Fruit fly (Drosophila melanogaster) whole organism, embryonic: ENCODE results near the gene SPH93.

Source experiments
- Abd-B ChIP-seq: fragments of 200-800 bp; sonication (Bioruptor generic); optimal IDR thresholded peaks from 2 replicates; lab custom pipeline; 2018; ENCODE audit warnings: missing biosample characterization, mild to moderate bottlenecking, missing genetic modification characterization, moderate library complexity
- Adf1 ChIP-seq: fragments of 200-800 bp; sonication (Bioruptor generic); IDR thresholded peaks from 2 replicates; pipeline ENCODE4 v1.3.6; 2022; ENCODE audit warnings: missing biosample characterization, missing genetic modification characterization
- Asciz ChIP-seq: fragments of 200-800 bp; sonication (Bioruptor generic); optimal IDR thresholded peaks from 2 replicates; lab custom pipeline; 2017; ENCODE audit warnings: missing biosample characterization, mild to moderate bottlenecking, missing genetic modification characterization, missing genetic modification reagents
- Bteb2 ChIP-seq: fragments of 200-800 bp; sonication (Bioruptor generic); optimal IDR thresholded peaks from 2 replicates; lab custom pipeline; 2016; ENCODE audit warnings: missing biosample characterization, missing genetic modification characterization
- CG10209 ChIP-seq: fragments of 200-800 bp; sonication (Bioruptor generic); optimal IDR thresholded peaks from 3 replicates; lab custom pipeline; 2017; ENCODE audit warnings: missing biosample characterization, mild to moderate bottlenecking, missing genetic modification characterization, missing genetic modification reagents
- CG16813 ChIP-seq: fragments of 200-800 bp; sonication (Bioruptor generic); IDR thresholded peaks from 3 replicates; pipeline ENCODE4 v1.3.6; 2022; ENCODE audit warnings: missing biosample characterization, missing genetic modification characterization; ENCODE audit not compliant: partially characterized antibody
- CG17612 ChIP-seq: fragments of 200-800 bp; sonication (Bioruptor generic); IDR thresholded peaks from 2 replicates; pipeline ENCODE4 v1.3.6; 2022; ENCODE audit warnings: missing biosample characterization, missing genetic modification characterization
- CG2199 ChIP-seq: fragments of 200-800 bp; sonication (Bioruptor generic); IDR thresholded peaks from 3 replicates; pipeline ENCODE4 v1.3.6; 2022; ENCODE audit warnings: missing biosample characterization, missing genetic modification characterization
- CG2889 ChIP-seq: fragments of 200-800 bp; sonication (Bioruptor generic); IDR thresholded peaks from 3 replicates; pipeline ENCODE4 v1.3.6; 2022; ENCODE audit warnings: missing biosample characterization, missing genetic modification characterization
- CG31365 ChIP-seq: fragments of 200-800 bp; sonication (Bioruptor generic); optimal IDR thresholded peaks from 2 replicates; lab custom pipeline; 2018; ENCODE audit warnings: missing biosample characterization, mild to moderate bottlenecking, missing genetic modification characterization
- CG33213 ChIP-seq: fragments of 200-800 bp; sonication (Bioruptor generic); optimal IDR thresholded peaks from 3 replicates; lab custom pipeline; 2016; ENCODE audit warnings: missing biosample characterization, missing genetic modification characterization
- CG3838 ChIP-seq: fragments of 200-800 bp; sonication (Bioruptor generic); optimal IDR thresholded peaks from 3 replicates; lab custom pipeline; 2016; ENCODE audit warnings: missing biosample characterization, missing genetic modification characterization
- CG4404 ChIP-seq: fragments of 200-800 bp; sonication (Bioruptor generic); IDR thresholded peaks from 2 replicates; pipeline ENCODE4 v1.3.6; 2022; ENCODE audit warnings: missing biosample characterization, missing genetic modification characterization
- CG5180 ChIP-seq: fragments of 200-800 bp; sonication (Bioruptor generic); optimal IDR thresholded peaks from 3 replicates; lab custom pipeline; 2017; ENCODE audit warnings: missing biosample characterization, missing genetic modification characterization, mild to moderate bottlenecking, moderate library complexity, missing genetic modification reagents
- CG6683 ChIP-seq: fragments of 200-800 bp; sonication (Bioruptor generic); optimal IDR thresholded peaks from 2 replicates; lab custom pipeline; 2017; ENCODE audit warnings: missing biosample characterization, mild to moderate bottlenecking, missing genetic modification characterization, missing genetic modification reagents
- CG6791 ChIP-seq: fragments of 200-800 bp; sonication (Bioruptor generic); IDR thresholded peaks from 3 replicates; pipeline ENCODE4 v1.3.6; 2022; ENCODE audit warnings: missing biosample characterization, missing genetic modification characterization; ENCODE audit not compliant: partially characterized antibody
- CG7556 ChIP-seq: fragments of 200-800 bp; sonication (Bioruptor generic); optimal IDR thresholded peaks from 2 replicates; lab custom pipeline; 2017; ENCODE audit warnings: missing biosample characterization, mild to moderate bottlenecking, missing genetic modification characterization
- CG8359 ChIP-seq: fragments of 200-800 bp; sonication (Bioruptor generic); optimal IDR thresholded peaks from 2 replicates; lab custom pipeline; 2017; ENCODE audit warnings: missing biosample characterization, mild to moderate bottlenecking, missing genetic modification characterization, borderline replicate concordance
- CG8944 ChIP-seq: fragments of 200-800 bp; sonication (Bioruptor generic); optimal IDR thresholded peaks from 3 replicates; lab custom pipeline; 2016; ENCODE audit warnings: missing biosample characterization, missing genetic modification characterization
- D19A ChIP-seq: fragments of 200-800 bp; optimal IDR thresholded peaks from 3 replicates; lab custom pipeline; 2019; ENCODE audit warnings: missing biosample characterization, mild to moderate bottlenecking, missing genetic modification characterization, moderate library complexity
- Hand ChIP-seq: fragments of 200-800 bp; sonication (Bioruptor generic); optimal IDR thresholded peaks from 2 replicates; lab custom pipeline; 2017; ENCODE audit warnings: mild to moderate bottlenecking, missing biosample characterization, missing genetic modification reagents, missing genetic modification characterization
- Hmx ChIP-seq: fragments of 200-800 bp; sonication (Bioruptor generic); optimal IDR thresholded peaks from 2 replicates; lab custom pipeline; 2016; ENCODE audit warnings: missing biosample characterization, missing genetic modification characterization
- Myb ChIP-seq: fragments of 200-800 bp; sonication (Bioruptor generic); optimal IDR thresholded peaks from 2 replicates; lab custom pipeline; 2016; ENCODE audit warnings: missing biosample characterization, missing genetic modification characterization
- NC2α ChIP-seq: fragments of 200-800 bp; sonication (Bioruptor generic); optimal IDR thresholded peaks from 2 replicates; lab custom pipeline; 2016; ENCODE audit warnings: missing biosample characterization, missing genetic modification characterization
- Oaz ChIP-seq: fragments of 200-800 bp; sonication (Bioruptor generic); IDR thresholded peaks from 2 replicates; pipeline ENCODE4 v1.3.6; 2022; ENCODE audit warnings: missing biosample characterization, missing genetic modification characterization
- PHDP ChIP-seq: fragments of 200-800 bp; sonication (Bioruptor generic); optimal IDR thresholded peaks from 3 replicates; lab custom pipeline; 2018; ENCODE audit warnings: missing biosample characterization, mild to moderate bottlenecking, missing genetic modification characterization, moderate library complexity
- Scr ChIP-seq: fragments of 200-800 bp; sonication (Bioruptor generic); IDR thresholded peaks from 2 replicates; pipeline ENCODE4 v1.3.6; 2022; ENCODE audit warnings: missing biosample characterization, missing genetic modification characterization; ENCODE audit not compliant: partially characterized antibody
- Stat92E ChIP-seq, 3 experiments: fragments of >200 bp in 2 of 3; fragments of 200-800 bp in 1 of 3; sonication (Bioruptor generic) in 1 of 3; optimal IDR thresholded peaks; 2 replicates each; lab custom pipeline; 2017 to 2019; ENCODE audit warnings: missing biosample characterization in 3 of 3, missing genetic modification characterization in 3 of 3, mild to moderate bottlenecking in 1 of 3, moderate library complexity in 1 of 3
- TFAM ChIP-seq: fragments of 200-800 bp; sonication (Bioruptor generic); optimal IDR thresholded peaks from 2 replicates; lab custom pipeline; 2017; ENCODE audit warnings: missing biosample characterization, missing genetic modification characterization, inconsistent platforms
- ase ChIP-seq: fragments of 200-800 bp; sonication (Bioruptor generic); IDR thresholded peaks from 3 replicates; pipeline ENCODE4 v1.3.6; 2022; ENCODE audit warnings: missing biosample characterization, missing genetic modification characterization
- dan ChIP-seq: fragments of 200-800 bp; sonication (Bioruptor generic); IDR thresholded peaks from 2 replicates; pipeline ENCODE4 v1.3.6; 2022; ENCODE audit warnings: missing biosample characterization, missing genetic modification characterization
- dimm ChIP-seq: fragments of 200-800 bp; sonication (Bioruptor generic); IDR thresholded peaks from 2 replicates; pipeline ENCODE4 v1.3.6; 2022; ENCODE audit warnings: missing biosample characterization, missing genetic modification characterization
- dmrt99B ChIP-seq: fragments of 200-800 bp; sonication (Bioruptor generic); optimal IDR thresholded peaks from 2 replicates; lab custom pipeline; 2018; ENCODE audit warnings: missing biosample characterization, mild to moderate bottlenecking, missing genetic modification characterization, moderate library complexity
- ewg ChIP-seq: fragments of 200-800 bp; sonication (Bioruptor generic); optimal IDR thresholded peaks from 3 replicates; lab custom pipeline; 2017; ENCODE audit warnings: mild to moderate bottlenecking, missing biosample characterization, missing genetic modification reagents, missing genetic modification characterization
- fu2 ChIP-seq: fragments of 200-800 bp; sonication (Bioruptor generic); optimal IDR thresholded peaks from 2 replicates; lab custom pipeline; 2016; ENCODE audit warnings: missing biosample characterization, missing genetic modification characterization
- gro ChIP-seq: fragments of 200-800 bp; sonication (Bioruptor generic); optimal IDR thresholded peaks from 2 replicates; lab custom pipeline; 2016; ENCODE audit warnings: missing biosample characterization, missing genetic modification characterization
- her ChIP-seq: fragments of 200-800 bp; sonication (Bioruptor generic); optimal IDR thresholded peaks from 2 replicates; lab custom pipeline; 2016; ENCODE audit warnings: missing biosample characterization, missing genetic modification characterization
- kni ChIP-seq: fragments of 200-800 bp; sonication (Bioruptor generic); optimal IDR thresholded peaks from 3 replicates; lab custom pipeline; 2017; ENCODE audit warnings: mild to moderate bottlenecking, missing biosample characterization, missing genetic modification reagents, missing genetic modification characterization
- lilli ChIP-seq: fragments of 200-800 bp; sonication (Bioruptor generic); optimal IDR thresholded peaks from 3 replicates; lab custom pipeline; 2016; ENCODE audit warnings: missing biosample characterization, missing genetic modification characterization
- nom ChIP-seq: fragments of 200-800 bp; sonication (Bioruptor generic); optimal IDR thresholded peaks from 2 replicates; lab custom pipeline; 2017; ENCODE audit warnings: missing biosample characterization, missing genetic modification characterization, mild to moderate bottlenecking, moderate library complexity, missing genetic modification reagents
- onecut ChIP-seq: fragments of 200-800 bp; sonication (Bioruptor generic); IDR thresholded peaks from 2 replicates; pipeline ENCODE4 v1.3.6; 2022; ENCODE audit warnings: missing biosample characterization, missing genetic modification characterization
- pfk ChIP-seq: fragments of 200-800 bp; sonication (Bioruptor generic); optimal IDR thresholded peaks from 2 replicates; lab custom pipeline; 2018; ENCODE audit warnings: missing biosample characterization, mild to moderate bottlenecking, missing genetic modification characterization, moderate library complexity
- pros ChIP-seq: fragments of 200-800 bp; sonication (Bioruptor generic); optimal IDR thresholded peaks from 3 replicates; lab custom pipeline; 2019; ENCODE audit warnings: missing biosample characterization, mild to moderate bottlenecking, missing genetic modification characterization, moderate library complexity
- rib ChIP-seq: fragments of 200-800 bp; sonication (Bioruptor generic); IDR thresholded peaks from 2 replicates; pipeline ENCODE4 v1.3.6; 2022; ENCODE audit warnings: missing biosample characterization, missing genetic modification characterization
- scrt ChIP-seq: fragments of 200-800 bp; sonication (Bioruptor generic); optimal IDR thresholded peaks from 2 replicates; lab custom pipeline; 2018; ENCODE audit warnings: missing biosample characterization, mild to moderate bottlenecking, missing genetic modification characterization, moderate library complexity
- sima ChIP-seq: fragments of 200-800 bp; sonication (Bioruptor generic); optimal IDR thresholded peaks from 2 replicates; lab custom pipeline; 2016; ENCODE audit warnings: missing biosample characterization, missing genetic modification characterization
- stwl ChIP-seq: fragments of 200-800 bp; sonication (Bioruptor generic); optimal IDR thresholded peaks from 3 replicates; lab custom pipeline; 2018; ENCODE audit warnings: missing biosample characterization, mild to moderate bottlenecking, missing genetic modification characterization, moderate library complexity
- tin ChIP-seq: fragments of 200-800 bp; sonication (Bioruptor generic); optimal IDR thresholded peaks from 3 replicates; lab custom pipeline; 2016; ENCODE audit warnings: missing biosample characterization, missing genetic modification characterization
- zfh1 ChIP-seq: fragments of 200-800 bp; sonication (Bioruptor generic); IDR thresholded peaks from 3 replicates; pipeline ENCODE4 v1.3.6; 2022; ENCODE audit warnings: missing biosample characterization, missing genetic modification characterization

Gene SPH93

dm6 chr2L:17480943-17481580, 25.3 kb upstream of the SPH93 start, which contains the start of the genes fws and Lamtor3 (continued):
- TF ChIP-seq kni (GFP tag; lab: Kevin White, UChicago) (no peak), gro (GFP tag; lab: Kevin White, UChicago) (peak; percentile 73), ase (peak; percentile 100), Bteb2 (peak; percentile 90), CG31365 (tag; lab: Kevin White, UChicago) (peak; percentile 80), ewg (GFP tag; lab: Kevin White, UChicago) (peak; percentile 97), CG8359 (GFP tag; lab: Kevin White, UChicago) (peak; percentile 90), sima (peak; percentile 20), Hand (GFP tag; lab: Kevin White, UChicago) (peak; percentile 92), CG6791 (GFP tag; lab: Robert Waterston, UW) (peak; percentile 63; the same call in 2 of the 3 replicates), her (GFP tag; lab: Kevin White, UChicago) (peak; percentile 28), Abd-B (GFP tag; lab: Kevin White, UChicago) (peak; percentile 98), rib (peak; percentile 98), Stat92E (GFP tag; optimal IDR thresholded peaks at IDR 0.05; lab: Kevin White, UChicago) (peak in 1 of 3 experiments; percentile 49), CG33213 (GFP tag; lab: Kevin White, UChicago) (peak; percentile 72), CG16813 (peak; percentile 52), dimm (GFP tag; lab: Robert Waterston, UW) (peak; percentile 97), Scr (GFP tag; lab: Robert Waterston, UW) (peak; percentile 62), CG4404 (GFP tag; lab: Robert Waterston, UW) (peak; percentile 99), CG10209 (GFP tag; lab: Kevin White, UChicago) (peak; percentile 99), CG17612 (GFP tag; lab: Robert Waterston, UW) (peak; percentile 97), CG3838 (GFP tag; lab: Kevin White, UChicago) (peak; percentile 87), zfh1 (peak; percentile 99), onecut (GFP tag; lab: Robert Waterston, UW) (peak; percentile 94), Adf1 (GFP tag; lab: Robert Waterston, UW) (peak; percentile 89), Hmx (GFP tag; lab: Kevin White, UChicago) (peak; percentile 61), CG2889 (GFP tag; lab: Robert Waterston, UW) (peak; percentile 99), CG5180 (GFP tag; lab: Kevin White, UChicago) (peak; percentile 82), CG2199 (GFP tag; lab: Robert Waterston, UW) (peak; percentile 99), Oaz (peak; percentile 98), NC2α (GFP tag; lab: Kevin White, UChicago) (peak; percentile 52), scrt (GFP tag; lab: Kevin White, UChicago) (peak; percentile 97), D19A (tag; lab: Kevin White, UChicago) (peak; percentile 93), stwl (tag; lab: Kevin White, UChicago) (peak; percentile 87), dmrt99B (tag; lab: Kevin White, UChicago) (peak; percentile 98), CG6683 (GFP tag; lab: Kevin White, UChicago) (peak; percentile 94), Asciz (GFP tag; lab: Kevin White, UChicago) (peak; percentile 97), fu2 (GFP tag; lab: Kevin White, UChicago) (peak; percentile 87), pfk (GFP tag; lab: Kevin White, UChicago) (no peak), CG8944 (peak; percentile 75), Myb (peak; percentile 70), tin (GFP tag; lab: Kevin White, UChicago) (peak; percentile 95), dan (GFP tag; lab: Robert Waterston, UW) (peak; percentile 97), CG7556 (GFP tag; lab: Kevin White, UChicago) (peak; percentile 97), nom (GFP tag; lab: Kevin White, UChicago) (peak; percentile 81), PHDP (tag; lab: Kevin White, UChicago) (peak; percentile 99), lilli (GFP tag; lab: Kevin White, UChicago) (peak; percentile 97), TFAM (GFP tag; lab: Kevin White, UChicago) (peak; percentile 70), pros (GFP tag; lab: Kevin White, UChicago) (no peak)
